Fruit fly (Drosophila melanogaster) whole organism, embryonic: ENCODE results near the gene CG9503.

Experiments
- Atf-2 ChIP-seq: fragments of 200-800 bp; sonication (Bioruptor generic); optimal IDR thresholded peaks from 2 replicates; lab custom pipeline; 2016; ENCODE audit warnings: missing biosample characterization, missing genetic modification characterization
- CG1024 ChIP-seq: fragments of 200-800 bp; sonication (Bioruptor generic); IDR thresholded peaks from 2 replicates; pipeline ENCODE4 v1.3.6; 2022; ENCODE audit warnings: missing biosample characterization, missing genetic modification characterization
- CG10543 ChIP-seq: fragments of 200-800 bp; sonication (Bioruptor generic); optimal IDR thresholded peaks from 3 replicates; lab custom pipeline; 2017; ENCODE audit warnings: missing biosample characterization, mild to moderate bottlenecking, missing genetic modification characterization, moderate library complexity
- CG12071 ChIP-seq: fragments of 200-800 bp; sonication (Bioruptor generic); optimal IDR thresholded peaks from 3 replicates; lab custom pipeline; 2018; ENCODE audit warnings: missing biosample characterization, mild to moderate bottlenecking, missing genetic modification characterization
- CG12219 ChIP-seq: fragments of 200-800 bp; sonication (Bioruptor generic); optimal IDR thresholded peaks from 3 replicates; lab custom pipeline; 2018; ENCODE audit warnings: missing biosample characterization, mild to moderate bottlenecking, missing genetic modification characterization
- CG14014 ChIP-seq: fragments of 200-800 bp; sonication (Bioruptor generic); IDR thresholded peaks from 2 replicates; pipeline ENCODE4 v1.3.6; 2022; ENCODE audit warnings: missing biosample characterization, missing genetic modification characterization
- CG14667 ChIP-seq: fragments of 200-800 bp; sonication (Bioruptor generic); IDR thresholded peaks from 2 replicates; pipeline ENCODE4 v1.3.6; 2022; ENCODE audit warnings: missing biosample characterization, missing genetic modification characterization
- CG15479 ChIP-seq: fragments of 200-800 bp; sonication (Bioruptor generic); optimal IDR thresholded peaks from 3 replicates; lab custom pipeline; 2019; ENCODE audit warnings: missing biosample characterization, mild to moderate bottlenecking, missing genetic modification characterization, moderate library complexity
- CG1602 ChIP-seq: fragments of 200-800 bp; sonication (Bioruptor generic); optimal IDR thresholded peaks from 3 replicates; lab custom pipeline; 2016; ENCODE audit warnings: missing biosample characterization, missing genetic modification characterization
- CG34376 ChIP-seq: fragments of 200-800 bp; sonication (Bioruptor generic); optimal IDR thresholded peaks from 2 replicates; lab custom pipeline; 2018; ENCODE audit warnings: missing biosample characterization, mild to moderate bottlenecking, missing genetic modification characterization
- Deaf1 ChIP-seq: fragments of 200-800 bp; optimal IDR thresholded peaks from 3 replicates; lab custom pipeline; 2019; ENCODE audit warnings: missing biosample characterization, mild to moderate bottlenecking, missing genetic modification characterization, moderate library complexity
- Doc3 ChIP-seq: fragments of 200-800 bp; sonication (Bioruptor generic); IDR thresholded peaks from 3 replicates; pipeline ENCODE4 v1.3.6; 2022; ENCODE audit warnings: missing biosample characterization, missing genetic modification characterization; ENCODE audit not compliant: partially characterized antibody
- Dref ChIP-seq: fragments of 200-800 bp; sonication (Bioruptor generic); IDR thresholded peaks from 2 replicates; pipeline ENCODE4 v1.3.6; 2022; ENCODE audit warnings: missing biosample characterization, missing genetic modification characterization
- Eip74EF ChIP-seq, 2 experiments: fragments of 200-800 bp in 1 of 2; fragments of >200 bp in 1 of 2; sonication (Bioruptor generic) in 1 of 2; optimal IDR thresholded peaks; 2 replicates each; lab custom pipeline; 2017 to 2019; ENCODE audit warnings: missing biosample characterization in 2 of 2, missing genetic modification characterization in 2 of 2, mild to moderate bottlenecking in 1 of 2, moderate library complexity in 1 of 2
- Fer1 ChIP-seq: fragments of 200-800 bp; sonication (Bioruptor generic); optimal IDR thresholded peaks from 2 replicates; lab custom pipeline; 2017; ENCODE audit warnings: missing biosample characterization, mild to moderate bottlenecking, missing genetic modification characterization
- Fer2 ChIP-seq: fragments of 200-800 bp; sonication (Bioruptor generic); optimal IDR thresholded peaks from 2 replicates; lab custom pipeline; 2018; ENCODE audit warnings: missing biosample characterization, mild to moderate bottlenecking, missing genetic modification characterization, moderate library complexity
- HmgD ChIP-seq: fragments of 200-800 bp; sonication (Bioruptor generic); optimal IDR thresholded peaks from 3 replicates; lab custom pipeline; 2016; ENCODE audit warnings: missing biosample characterization, missing genetic modification characterization
- MBD-R2 ChIP-seq: fragments of 200-800 bp; sonication (Bioruptor generic); IDR thresholded peaks from 2 replicates; pipeline ENCODE4 v1.3.6; 2022; ENCODE audit warnings: missing biosample characterization, missing genetic modification characterization
- MESR4 ChIP-seq: fragments of 200-800 bp; sonication (Bioruptor generic); optimal IDR thresholded peaks from 2 replicates; lab custom pipeline; 2018; ENCODE audit warnings: missing biosample characterization, mild to moderate bottlenecking, missing genetic modification characterization, moderate library complexity
- Max ChIP-seq: fragments of 200-800 bp; sonication (Bioruptor generic); optimal IDR thresholded peaks from 2 replicates; lab custom pipeline; 2016; ENCODE audit warnings: missing biosample characterization, mild to moderate bottlenecking, missing genetic modification characterization
- Mrtf ChIP-seq: fragments of 200-800 bp; sonication (Bioruptor generic); IDR thresholded peaks from 3 replicates; pipeline ENCODE4 v1.3.6; 2022; ENCODE audit warnings: missing biosample characterization, missing genetic modification characterization
- Pdp1 ChIP-seq, 2 experiments: fragments of 200-800 bp; sonication (Bioruptor generic); optimal IDR thresholded peaks; 3 replicates each; lab custom pipeline; 2016; ENCODE audit warnings: missing biosample characterization in 2 of 2, missing genetic modification characterization in 2 of 2, mild to moderate bottlenecking in 1 of 2, moderate library complexity in 1 of 2
- Sry-β ChIP-seq: fragments of 200-800 bp; sonication (Bioruptor generic); optimal IDR thresholded peaks from 2 replicates; lab custom pipeline; 2018; ENCODE audit warnings: missing biosample characterization, mild to moderate bottlenecking, missing genetic modification characterization, moderate library complexity
- Stat92E ChIP-seq, 3 experiments: fragments of >200 bp in 2 of 3; fragments of 200-800 bp in 1 of 3; sonication (Bioruptor generic) in 1 of 3; optimal IDR thresholded peaks; 2 replicates each; lab custom pipeline; 2017 to 2019; ENCODE audit warnings: missing biosample characterization in 3 of 3, missing genetic modification characterization in 3 of 3, mild to moderate bottlenecking in 1 of 3, moderate library complexity in 1 of 3
- YL-1 ChIP-seq: fragments of 200-800 bp; sonication (Bioruptor generic); optimal IDR thresholded peaks from 3 replicates; lab custom pipeline; 2017; ENCODE audit warnings: missing biosample characterization, mild to moderate bottlenecking, missing genetic modification characterization
- ac ChIP-seq: fragments of 200-800 bp; sonication (Bioruptor generic); optimal IDR thresholded peaks from 3 replicates; lab custom pipeline; 2017; ENCODE audit warnings: missing biosample characterization, mild to moderate bottlenecking, missing genetic modification characterization
- cad ChIP-seq: fragments of >200 bp; optimal IDR thresholded peaks from 2 replicates; lab custom pipeline; 2017; ENCODE audit warnings: missing biosample characterization, missing genetic modification characterization
- crol ChIP-seq: fragments of 200-800 bp; sonication (Bioruptor generic); IDR thresholded peaks from 2 replicates; pipeline ENCODE4 v1.3.6; 2022; ENCODE audit warnings: missing biosample characterization, missing genetic modification characterization
- danr ChIP-seq: fragments of 200-800 bp; sonication (Bioruptor generic); IDR thresholded peaks from 2 replicates; pipeline ENCODE4 v1.3.6; 2022; ENCODE audit warnings: missing biosample characterization, missing genetic modification characterization
- disco-r ChIP-seq: fragments of 200-800 bp; sonication (Bioruptor generic); optimal IDR thresholded peaks from 2 replicates; lab custom pipeline; 2016; ENCODE audit warnings: missing biosample characterization, missing genetic modification characterization
- fd3F ChIP-seq: fragments of 200-800 bp; sonication (Bioruptor generic); optimal IDR thresholded peaks from 2 replicates; lab custom pipeline; 2018; ENCODE audit warnings: missing biosample characterization, mild to moderate bottlenecking, missing genetic modification characterization, moderate library complexity
- gce ChIP-seq: fragments of 200-800 bp; sonication (Bioruptor generic); IDR thresholded peaks from 3 replicates; pipeline ENCODE4 v1.3.6; 2022; ENCODE audit warnings: missing biosample characterization, missing genetic modification characterization
- grn ChIP-seq: fragments of 200-800 bp; sonication (Bioruptor generic); optimal IDR thresholded peaks from 3 replicates; lab custom pipeline; 2017; ENCODE audit warnings: missing biosample characterization, missing genetic modification characterization
- her ChIP-seq: fragments of 200-800 bp; sonication (Bioruptor generic); optimal IDR thresholded peaks from 2 replicates; lab custom pipeline; 2016; ENCODE audit warnings: missing biosample characterization, missing genetic modification characterization
- jing ChIP-seq: fragments of 200-800 bp; sonication (Bioruptor generic); optimal IDR thresholded peaks from 2 replicates; lab custom pipeline; 2018; ENCODE audit warnings: missing biosample characterization, mild to moderate bottlenecking, missing genetic modification characterization
- jumu ChIP-seq: fragments of 200-800 bp; sonication (Bioruptor generic); optimal IDR thresholded peaks from 3 replicates; lab custom pipeline; 2016; ENCODE audit warnings: missing biosample characterization, missing genetic modification characterization
- kah ChIP-seq: fragments of 200-800 bp; sonication (Bioruptor generic); optimal IDR thresholded peaks from 2 replicates; lab custom pipeline; 2018; ENCODE audit warnings: missing biosample characterization, mild to moderate bottlenecking, missing genetic modification characterization
- lab ChIP-seq: fragments of 200-800 bp; sonication (Bioruptor generic); optimal IDR thresholded peaks from 3 replicates; lab custom pipeline; 2017; ENCODE audit warnings: missing biosample characterization, missing genetic modification characterization, mild to moderate bottlenecking, moderate library complexity, missing genetic modification reagents
- lbe ChIP-seq: fragments of 200-800 bp; sonication (Bioruptor generic); optimal IDR thresholded peaks from 2 replicates; lab custom pipeline; 2016; ENCODE audit warnings: missing biosample characterization, mild to moderate bottlenecking, missing genetic modification characterization
- maf-S ChIP-seq: fragments of 200-800 bp; sonication (Bioruptor generic); optimal IDR thresholded peaks from 2 replicates; lab custom pipeline; 2016; ENCODE audit warnings: missing biosample characterization, missing genetic modification characterization
- mam ChIP-seq: fragments of 200-800 bp; sonication (Bioruptor generic); optimal IDR thresholded peaks from 3 replicates; lab custom pipeline; 2016; ENCODE audit warnings: missing biosample characterization, missing genetic modification characterization
- mirr ChIP-seq: fragments of 200-800 bp; sonication (Bioruptor generic); optimal IDR thresholded peaks from 3 replicates; lab custom pipeline; 2018; ENCODE audit warnings: missing biosample characterization, mild to moderate bottlenecking, missing genetic modification characterization
- odd ChIP-seq: fragments of 200-800 bp; sonication (Bioruptor generic); optimal IDR thresholded peaks from 2 replicates; lab custom pipeline; 2017; ENCODE audit warnings: missing biosample characterization, mild to moderate bottlenecking, missing genetic modification characterization
- sd ChIP-seq: fragments of 200-800 bp; sonication (Bioruptor generic); optimal IDR thresholded peaks from 3 replicates; lab custom pipeline; 2018; ENCODE audit warnings: missing biosample characterization, mild to moderate bottlenecking, missing genetic modification characterization, moderate library complexity
- sim ChIP-seq: fragments of 200-800 bp; sonication (Bioruptor generic); IDR thresholded peaks from 2 replicates; pipeline ENCODE4 v1.3.6; 2022; ENCODE audit warnings: missing biosample characterization, missing genetic modification characterization
- sima ChIP-seq: fragments of 200-800 bp; sonication (Bioruptor generic); optimal IDR thresholded peaks from 2 replicates; lab custom pipeline; 2016; ENCODE audit warnings: missing biosample characterization, missing genetic modification characterization
- sr ChIP-seq: fragments of 200-800 bp; sonication (Bioruptor generic); IDR thresholded peaks from 3 replicates; pipeline ENCODE4 v1.3.6; 2022; ENCODE audit warnings: missing biosample characterization, missing genetic modification characterization
- sug ChIP-seq: fragments of 200-800 bp; optimal IDR thresholded peaks from 2 replicates; lab custom pipeline; 2019; ENCODE audit warnings: missing biosample characterization, mild to moderate bottlenecking, missing genetic modification characterization, moderate library complexity
- toy ChIP-seq: fragments of 200-800 bp; sonication (Bioruptor generic); IDR thresholded peaks from 2 replicates; pipeline ENCODE4 v1.3.6; 2022; ENCODE audit warnings: missing biosample characterization, missing genetic modification characterization
- vvl ChIP-seq: fragments of 200-800 bp; sonication (Bioruptor generic); IDR thresholded peaks from 2 replicates; pipeline ENCODE4 v1.3.6; 2022; ENCODE audit warnings: missing biosample characterization, missing genetic modification characterization

Gene CG9503

DNA sequence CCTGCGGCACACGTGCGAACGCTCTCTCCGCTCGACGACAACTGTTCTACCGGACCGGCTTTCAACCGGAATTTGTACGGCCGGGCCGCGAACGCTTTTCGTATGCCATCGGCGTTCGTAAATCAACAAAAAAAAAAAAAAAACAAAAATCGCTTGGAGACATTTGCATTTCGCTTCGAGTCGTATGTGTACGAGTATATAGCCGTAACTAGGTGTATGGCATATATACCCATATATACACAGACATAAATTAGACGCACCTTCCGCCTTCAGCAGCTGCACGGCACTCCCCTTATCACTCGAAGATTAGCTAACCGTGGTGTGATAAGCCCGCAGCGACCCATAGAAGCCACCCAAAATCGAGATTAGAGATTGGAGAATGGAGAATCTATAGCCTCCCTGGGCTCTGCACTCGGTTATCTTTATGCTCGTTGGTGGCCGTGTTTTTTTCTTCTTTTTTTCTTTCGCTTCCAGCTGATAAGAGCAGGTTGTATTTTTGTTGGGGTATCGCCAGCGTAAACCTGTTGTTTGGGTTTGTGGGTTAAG, 17.7 kb downstream of the CG9503 start, which contains the start of gene CG9512 (continued):
- TF ChIP-seq sima (GFP tag; lab: Kevin White, UChicago) (no peak), crol (no peak), Deaf1 (tag; lab: Kevin White, UChicago) (peak; percentile 82), ac (GFP tag; lab: Kevin White, UChicago) (no peak), HmgD (GFP tag; lab: Kevin White, UChicago) (no peak), fd3F (GFP tag; lab: Kevin White, UChicago) (no peak), lab (GFP tag; lab: Kevin White, UChicago) (peak; percentile 23), Atf-2 (GFP tag; lab: Kevin White, UChicago) (no peak), Fer2 (tag; lab: Kevin White, UChicago) (no peak), gce (GFP tag; lab: Robert Waterston, UW) (no peak), maf-S (GFP tag; lab: Kevin White, UChicago) (no peak), sug (tag; lab: Kevin White, UChicago) (peak; percentile 98), sd (tag; lab: Kevin White, UChicago) (peak; percentile 11), Stat92E (GFP tag; optimal IDR thresholded peaks at IDR 0.05; lab: Kevin White, UChicago) (no peak), kah (no peak), CG15479 (GFP tag; lab: Kevin White, UChicago) (peak; percentile 11), YL-1 (no peak), Eip74EF (GFP tag; optimal IDR thresholded peaks at IDR 0.05; lab: Kevin White, UChicago) (peak in 1 of 2 experiments; percentile 58), Doc3 (GFP tag; lab: Robert Waterston, UW) (no peak), Mrtf (no peak), her (GFP tag; lab: Kevin White, UChicago) (no peak), sim (GFP tag; lab: Robert Waterston, UW) (no peak), CG14667 (GFP tag; lab: Robert Waterston, UW) (no peak), Fer1 (GFP tag; lab: Kevin White, UChicago) (peak; percentile 27), Dref (GFP tag; lab: Robert Waterston, UW) (no peak), Max (GFP tag; lab: Kevin White, UChicago) (no peak), Pdp1 (GFP tag; optimal IDR thresholded peaks at IDR 0.05; lab: Kevin White, UChicago) (peak in 1 of 2 experiments; percentile 55), odd (GFP tag; lab: Kevin White, UChicago) (peak; percentile 40), jumu (GFP tag; lab: Kevin White, UChicago) (no peak), disco-r (GFP tag; lab: Kevin White, UChicago) (no peak), cad (no peak), mam (GFP tag; lab: Kevin White, UChicago) (no peak), toy (GFP tag; lab: Robert Waterston, UW) (no peak), CG1602 (GFP tag; lab: Kevin White, UChicago) (no peak), CG12071 (GFP tag; lab: Kevin White, UChicago) (no peak), MBD-R2 (GFP tag; lab: Robert Waterston, UW) (no peak), vvl (GFP tag; lab: Robert Waterston, UW) (peak; percentile 14; the same call in 1 of the 2 replicates), grn (GFP tag; lab: Kevin White, UChicago) (peak; percentile 91), lbe (GFP tag; lab: Kevin White, UChicago) (no peak), mirr (GFP tag; lab: Kevin White, UChicago) (peak; percentile 51), CG12219 (GFP tag; lab: Kevin White, UChicago) (no peak), Sry-β (GFP tag; lab: Kevin White, UChicago) (no peak), CG1024 (GFP tag; lab: Robert Waterston, UW) (no peak), sr (GFP tag; lab: Robert Waterston, UW) (no peak), CG34376 (peak; percentile 60), danr (no peak), CG10543 (peak; percentile 63), MESR4 (no peak), jing (GFP tag; lab: Kevin White, UChicago) (no peak), CG14014 (no peak)
